Worm (Caenorhabditis elegans): Measurements from ENCODE around the gene C09F5.1.
A peak's percentile ranks its signal among the peaks of the same experiment; 100 is the strongest.

The C09F5.1 gene

DNA sequence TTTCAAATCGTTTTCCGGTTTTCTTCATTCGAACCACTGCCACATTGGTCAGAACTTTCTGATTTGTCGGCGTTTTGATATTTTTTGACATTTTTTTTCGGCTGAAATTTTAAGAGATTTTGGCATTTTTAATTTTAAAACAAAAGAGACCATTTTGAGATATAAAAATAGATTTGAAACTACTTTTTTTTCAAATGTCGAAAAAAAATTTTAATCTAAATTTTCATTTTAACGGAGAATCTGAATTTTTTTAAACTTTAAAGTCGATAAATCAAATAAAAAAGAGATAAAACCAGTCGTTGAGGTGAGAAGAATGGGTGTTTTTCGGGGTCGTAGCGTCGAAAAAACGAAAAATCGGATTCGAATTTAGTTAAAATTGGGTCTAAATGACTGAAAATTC, 20.2 kb upstream of the C09F5.1 start, which contains the start of gene sbds-1:
Gene sbds-1 (minus strand): TSS at position 101 of the 400 bp plus-strand sequence.
- TF ChIP-seq npax-4 (tag; optimal IDR thresholded peaks at IDR 0.05), result no peak

DNA sequence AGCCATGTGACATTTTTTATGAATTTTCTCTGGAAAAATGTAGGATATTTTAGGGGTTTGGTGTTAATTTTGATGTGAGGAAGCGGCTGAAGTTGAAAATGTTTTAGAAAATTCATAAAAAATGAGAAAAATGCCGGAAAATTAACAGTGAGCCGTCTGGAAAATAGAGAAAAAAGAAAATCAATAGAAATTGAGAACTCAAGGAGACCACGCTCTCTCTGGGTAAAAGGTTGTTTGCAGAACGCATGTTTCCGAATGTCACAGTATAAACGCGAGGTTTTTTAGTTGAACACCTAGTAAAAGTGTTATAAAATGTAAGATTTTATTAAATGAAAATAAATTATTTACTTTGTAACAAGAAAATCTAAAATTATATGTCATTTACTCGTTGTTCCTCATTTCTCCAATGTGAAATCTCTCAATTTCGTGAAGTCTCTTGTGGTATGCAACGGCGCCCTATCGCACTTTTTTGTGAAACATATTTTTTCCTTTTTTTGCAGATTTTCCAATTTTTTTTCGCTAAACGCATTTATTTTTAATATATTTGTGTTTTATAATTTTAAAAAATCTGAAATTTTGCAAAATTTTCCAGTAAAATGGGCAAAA, 18.2 kb upstream of the C09F5.1 start, which contains the start of the genes tag-266 and tag-267:
Gene tag-266 (minus strand): TSS at position 29 of the 606 bp plus-strand sequence.
Gene tag-267 (plus strand): TSS at position 593 of the 606 bp plus-strand sequence.
- TF ChIP-seq hlh-8 (tag; optimal IDR thresholded peaks at IDR 0.05) (peak; percentile 96), lin-11 (tag; optimal IDR thresholded peaks at IDR 0.05) (no peak), hlh-13 (GFP tag; optimal IDR thresholded peaks at IDR 0.05) (no peak), odd-2 (tag; optimal IDR thresholded peaks at IDR 0.05) (no peak), pag-3 (tag; optimal IDR thresholded peaks at IDR 0.05; ENCODE audit: borderline replicate concordance) (peak; percentile 22), C08G9.2 (tag; optimal IDR thresholded peaks at IDR 0.05) (peak; percentile 84), pha-4 (tag; optimal IDR thresholded peaks at IDR 0.05) (no peak), ceh-2 (tag; optimal IDR thresholded peaks at IDR 0.05) (peak; percentile 89), ztf-16 (tag; optimal IDR thresholded peaks at IDR 0.05) (peak; percentile 78), pros-1 (tag; optimal IDR thresholded peaks at IDR 0.05) (no peak), T23F11.4 (GFP tag; optimal IDR thresholded peaks at IDR 0.05) (peak; percentile 2), tbx-7 (tag; optimal IDR thresholded peaks at IDR 0.05) (peak; percentile 87), tbx-2 (tag; optimal IDR thresholded peaks at IDR 0.05) (peak; percentile 92), ceh-22 (tag; optimal IDR thresholded peaks at IDR 0.05) (no peak), unc-86 (tag; optimal IDR thresholded peaks at IDR 0.05) (peak; percentile 89), hlh-6 (tag; optimal IDR thresholded peaks at IDR 0.05) (no peak), elt-2 (tag; optimal IDR thresholded peaks at IDR 0.05) (peak; percentile 94), syd-9 (tag; optimal IDR thresholded peaks at IDR 0.05) (no peak), pqm-1 (tag; optimal IDR thresholded peaks at IDR 0.05) (peak; percentile 95), ceh-45 (GFP tag; IDR thresholded peaks at IDR 0.05) (no peak), ceh-34 (tag; optimal IDR thresholded peaks at IDR 0.05) (peak; percentile 69), unc-3 (GFP tag; conservative IDR thresholded peaks at IDR 0.05) (peak; percentile 56; the same call in 1 of the 2 replicates), unc-3 (tag; optimal IDR thresholded peaks at IDR 0.05) (peak; percentile 93), ceh-30 (tag; optimal IDR thresholded peaks at IDR 0.05) (no peak), ceh-14 (tag; optimal IDR thresholded peaks at IDR 0.05) (peak; percentile 87), F13H6.1 (tag; optimal IDR thresholded peaks at IDR 0.05) (peak; percentile 75), fkh-10 (GFP tag; optimal IDR thresholded peaks at IDR 0.05) (no peak), unc-42 (tag; optimal IDR thresholded peaks at IDR 0.05) (peak; percentile 66), elt-4 (tag; optimal IDR thresholded peaks at IDR 0.05) (no peak), ahr-1 (tag; optimal IDR thresholded peaks at IDR 0.05) (peak; percentile 94), rnt-1 (tag; optimal IDR thresholded peaks at IDR 0.05) (peak; percentile 35), ceh-6 (GFP tag; optimal IDR thresholded peaks at IDR 0.05) (no peak), pax-1 (tag; optimal IDR thresholded peaks at IDR 0.05) (no peak), fkh-6 (tag; optimal IDR thresholded peaks at IDR 0.05) (no peak), sox-4 (tag; optimal IDR thresholded peaks at IDR 0.05) (peak; percentile 31), hlh-15 (tag; optimal IDR thresholded peaks at IDR 0.05) (peak; percentile 87), nhr-232 (tag; optimal IDR thresholded peaks at IDR 0.05) (no peak), Y22D7AL.16 (tag; optimal IDR thresholded peaks at IDR 0.05) (peak; percentile 51), eyg-1 (tag; optimal IDR thresholded peaks at IDR 0.05) (peak; percentile 61), ama-1 (optimal IDR thresholded peaks at IDR 0.05) (no peak), mec-3 (tag; optimal IDR thresholded peaks at IDR 0.05; ENCODE audit: borderline replicate concordance) (peak; percentile 25), dmd-4 (tag; optimal IDR thresholded peaks at IDR 0.05; ENCODE audit: borderline replicate concordance) (no peak), fax-1 (tag; optimal IDR thresholded peaks at IDR 0.05) (peak; percentile 93), lim-6 (tag; optimal IDR thresholded peaks at IDR 0.05) (peak; percentile 76), ceh-18 (tag; optimal IDR thresholded peaks at IDR 0.05) (peak; percentile 59), ceh-9 (tag; optimal IDR thresholded peaks at IDR 0.05) (no peak), pha-2 (tag; optimal IDR thresholded peaks at IDR 0.05) (peak; percentile 85), ceh-31 (tag; optimal IDR thresholded peaks at IDR 0.05) (peak; percentile 95), che-1 (tag; optimal IDR thresholded peaks at IDR 0.05) (peak; percentile 24), madf-2 (tag; optimal IDR thresholded peaks at IDR 0.05) (peak; percentile 34)
